Worm (Caenorhabditis elegans): ENCODE measurements around the gene ZK622.1.
A peak's percentile ranks its signal among the peaks of the same experiment; 100 is the strongest.

ZK622.1 gene

DNA sequence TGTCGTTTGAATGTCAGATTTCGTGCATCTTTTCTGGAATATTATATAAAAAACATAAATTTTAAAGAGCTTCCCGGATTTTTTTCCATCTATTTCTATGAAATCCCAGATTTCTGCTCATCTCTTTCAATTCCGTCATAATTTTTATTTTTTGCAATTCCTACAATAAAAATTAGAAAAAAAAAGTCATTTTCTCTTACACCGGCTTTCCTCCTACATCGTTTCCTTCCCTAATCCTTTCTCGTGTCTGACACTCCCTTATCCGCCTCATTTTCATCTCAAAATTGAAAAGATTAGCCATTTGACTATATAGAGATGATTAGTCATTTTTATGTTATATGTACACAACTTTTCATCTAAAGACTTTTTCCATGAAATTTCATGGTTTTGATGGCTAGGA lies 17.2 kb downstream of the ZK622.1 start:
- TF ChIP-seq ekl-4 (GFP tag; IDR thresholded peaks at IDR 0.05) (no peak), Y95B8A.8 (GFP tag; IDR thresholded peaks at IDR 0.05) (no peak), chd-7 (tag; optimal IDR thresholded peaks at IDR 0.05) (no peak)

DNA sequence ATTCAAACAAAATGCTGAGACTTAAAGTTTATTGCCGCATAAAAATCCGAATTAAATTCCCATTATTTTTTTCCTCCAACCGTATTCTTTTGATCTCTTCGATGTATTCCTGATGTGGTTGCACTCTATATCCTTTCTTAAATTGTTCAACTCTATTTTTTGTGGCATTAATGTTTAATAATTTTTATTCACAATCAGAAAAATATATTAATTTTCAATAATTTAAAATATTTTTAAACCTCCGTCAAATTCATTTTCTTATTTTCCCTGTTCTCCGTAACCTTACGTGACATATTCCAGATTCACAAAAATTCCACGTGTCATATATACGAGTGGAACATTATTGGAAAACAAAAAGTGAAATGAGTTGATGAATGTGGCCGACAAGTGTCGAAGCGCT lies 18.1 kb downstream of the ZK622.1 start, which contains the start of gene gcy-12:
Gene gcy-12, plus strand, starts transcription at position 301 of the 400 bp plus-strand sequence.
- no peak for TF ChIP-seq ceh-91 (GFP tag; IDR thresholded peaks at IDR 0.05)
- TF ChIP-seq Y53F4B.3 (GFP tag; IDR thresholded peaks at IDR 0.05), result no peak
- TF ChIP-seq let-526 (GFP tag; IDR thresholded peaks at IDR 0.05), result no peak
- no peak for TF ChIP-seq pha-4 (tag; optimal IDR thresholded peaks at IDR 0.05)
- TF ChIP-seq snpc-1.3 (tag; optimal IDR thresholded peaks at IDR 0.05; ENCODE audit: insufficient read depth), result no peak
- no peak for TF ChIP-seq hmg-1.2 (GFP tag; IDR thresholded peaks at IDR 0.05)
- TF ChIP-seq lsy-27 (tag; optimal IDR thresholded peaks at IDR 0.05; ENCODE audit: borderline replicate concordance, insufficient read depth), result no peak
- no peak for TF ChIP-seq snpc-4 (GFP tag; optimal IDR thresholded peaks at IDR 0.05)
- TF ChIP-seq snpc-4 (tag; optimal IDR thresholded peaks at IDR 0.05), result no peak

DNA sequence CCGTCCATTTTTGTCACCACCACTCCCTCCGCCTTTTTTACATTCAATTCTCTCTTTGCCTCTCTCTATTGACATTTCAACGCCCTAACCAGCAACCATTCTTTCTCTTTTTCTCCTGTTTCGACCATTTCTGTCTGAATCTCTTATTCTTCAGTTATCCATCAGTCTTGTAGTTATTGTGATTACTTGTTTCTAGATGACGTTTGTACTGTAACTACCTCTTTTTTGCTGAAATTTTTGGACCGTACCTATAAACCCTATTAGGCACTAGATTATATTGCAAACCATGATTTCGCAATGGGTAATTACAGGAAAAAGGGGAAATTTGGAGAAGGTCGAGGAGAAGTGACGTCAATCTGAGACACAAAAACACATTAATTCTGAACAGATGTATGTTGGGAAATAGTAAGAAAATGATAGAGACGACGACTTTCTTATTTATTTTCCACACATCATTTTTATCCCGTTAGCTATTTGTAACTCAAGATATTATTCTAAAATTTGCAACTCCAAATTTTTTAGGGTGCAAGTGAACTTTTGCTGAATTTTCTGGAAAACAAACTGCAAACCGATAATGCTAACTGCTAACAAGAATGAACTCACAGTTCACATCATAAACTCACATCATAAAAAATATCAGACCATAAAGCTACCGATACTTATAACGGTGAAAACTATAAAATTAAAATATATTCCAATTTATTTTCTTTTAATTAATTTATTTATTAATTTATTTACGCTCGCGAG lies 26.8 kb downstream of the ZK622.1 start:
- TF ChIP-seq lsl-1 (GFP tag; optimal IDR thresholded peaks at IDR 0.05) (no peak), nhr-80 (tag; optimal IDR thresholded peaks at IDR 0.05) (peak; percentile 79), pha-4 (tag; optimal IDR thresholded peaks at IDR 0.05) (peak; percentile 69), atf-7 (tag; optimal IDR thresholded peaks at IDR 0.05) (peak; percentile 7), sdz-38 (tag; optimal IDR thresholded peaks at IDR 0.05) (no peak), aptf-3 (GFP tag; IDR thresholded peaks at IDR 0.05) (no peak), hmg-1.2 (GFP tag; IDR thresholded peaks at IDR 0.05) (peak; percentile 58; the same call in 1 of the 2 replicates), dpff-1 (tag; optimal IDR thresholded peaks at IDR 0.05) (no peak), madf-8 (GFP tag; conservative IDR thresholded peaks at IDR 0.05) (no peak), cebp-1 (GFP tag; IDR thresholded peaks at IDR 0.05) (peak; percentile 61), cebp-1 (tag; optimal IDR thresholded peaks at IDR 0.05) (peak; percentile 94), die-1 (tag; optimal IDR thresholded peaks at IDR 0.05) (no peak), B0336.3 (GFP tag; IDR thresholded peaks at IDR 0.05) (0 out of 2 replicates have a peak, but pooled peaks have one; percentile 14), fkh-3 (tag; optimal IDR thresholded peaks at IDR 0.05) (no peak), lin-40 (tag; optimal IDR thresholded peaks at IDR 0.05) (peak; percentile 32), unc-62 (GFP tag; optimal IDR thresholded peaks at IDR 0.05) (peak; percentile 51), tlf-1 (GFP tag; optimal IDR thresholded peaks at IDR 0.05) (no peak)

DNA sequence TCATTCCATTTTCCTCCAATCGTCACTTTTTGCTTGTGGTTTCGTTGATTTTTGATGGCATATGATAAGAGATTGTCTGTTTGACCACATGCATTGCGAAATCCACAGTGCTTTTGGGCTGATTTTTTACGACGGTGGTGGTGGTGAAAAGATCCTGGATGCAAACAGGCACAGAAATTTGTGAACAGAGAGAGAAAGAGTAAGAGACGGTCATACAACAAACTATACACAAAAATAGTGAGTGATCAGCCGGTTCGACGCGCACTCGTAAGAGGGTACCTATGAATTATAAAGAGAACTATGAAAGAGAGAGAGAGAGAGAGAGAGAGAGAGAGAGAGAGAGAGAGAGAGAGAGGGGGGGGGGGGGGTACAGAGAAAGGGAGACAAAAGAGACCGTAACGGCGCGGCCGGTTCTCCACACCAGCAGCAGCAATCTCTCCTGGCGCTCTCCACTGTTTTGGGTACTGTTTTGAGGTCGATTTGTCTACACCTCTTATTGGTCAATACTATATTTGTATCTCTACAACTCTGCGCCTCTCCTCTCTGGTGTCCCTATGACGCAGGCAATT lies 28.2 kb downstream of the ZK622.1 start:
- TF ChIP-seq cebp-2 (GFP tag; IDR thresholded peaks at IDR 0.05) (no peak), let-607 (tag; optimal IDR thresholded peaks at IDR 0.05) (peak in 1 of 2 experiments; percentile 22), lin-40 (tag; optimal IDR thresholded peaks at IDR 0.05) (peak; percentile 55), chd-7 (tag; optimal IDR thresholded peaks at IDR 0.05) (peak; percentile 54), somi-1 (GFP tag; optimal IDR thresholded peaks at IDR 0.05) (peak; percentile 25), atf-7 (tag; optimal IDR thresholded peaks at IDR 0.05) (peak; percentile 68), hmg-1.2 (GFP tag; IDR thresholded peaks at IDR 0.05) (peak; percentile 83), zfh-2 (GFP tag; conservative IDR thresholded peaks at IDR 0.05) (peak; percentile 98), nfyb-1 (GFP tag; IDR thresholded peaks at IDR 0.05) (0 out of 2 replicates have a peak, but pooled peaks have one; percentile 18), akir-1 (GFP tag; optimal IDR thresholded peaks at IDR 0.05) (no peak), ets-4 (GFP tag; optimal IDR thresholded peaks at IDR 0.05) (no peak), mcd-1 (GFP tag; IDR thresholded peaks at IDR 0.05) (peak; percentile 67), cebp-1 (GFP tag; IDR thresholded peaks at IDR 0.05) (peak; percentile 91), cebp-1 (tag; optimal IDR thresholded peaks at IDR 0.05) (peak; percentile 97), ZK185.1 (tag; optimal IDR thresholded peaks at IDR 0.05; ENCODE audit: poor library complexity, severe bottlenecking) (peak; percentile 18), madf-8 (GFP tag; conservative IDR thresholded peaks at IDR 0.05) (no peak), athp-1 (tag; optimal IDR thresholded peaks at IDR 0.05) (no peak), B0336.3 (GFP tag; IDR thresholded peaks at IDR 0.05) (peak; percentile 82), lin-54 (GFP tag; optimal IDR thresholded peaks at IDR 0.05) (peak; percentile 31), ceh-27 (GFP tag; optimal IDR thresholded peaks at IDR 0.05) (peak; percentile 62), ceh-40 (GFP tag; IDR thresholded peaks at IDR 0.05) (no peak), nhr-80 (tag; optimal IDR thresholded peaks at IDR 0.05) (peak; percentile 84), ztf-22 (GFP tag; optimal IDR thresholded peaks at IDR 0.05) (peak; percentile 10)
